Worm (Caenorhabditis elegans): ENCODE data around the gene ntl-2.

ce11 chrII:4344317-4344716, 31.9 kb downstream of the ntl-2 start:
- TF ChIP-seq php-3 (GFP tag; IDR thresholded peaks at IDR 0.05), result no peak
- no peak for TF ChIP-seq nhr-11 (tag; optimal IDR thresholded peaks at IDR 0.05)
- no peak for TF ChIP-seq hif-1 (tag; optimal IDR thresholded peaks at IDR 0.05)
- no peak for TF ChIP-seq unc-39 (tag; optimal IDR thresholded peaks at IDR 0.05)
- no peak for TF ChIP-seq nhr-48 (tag; optimal IDR thresholded peaks at IDR 0.05)
- TF ChIP-seq dpl-1 (GFP tag; optimal IDR thresholded peaks at IDR 0.05), result no peak
- no peak for TF ChIP-seq lsy-2 (tag; optimal IDR thresholded peaks at IDR 0.05)
- TF ChIP-seq ztf-11 (tag; optimal IDR thresholded peaks at IDR 0.05), result no peak
- no peak for TF ChIP-seq R02D3.7 (tag; optimal IDR thresholded peaks at IDR 0.05)
- TF ChIP-seq dmd-8 (GFP tag; IDR thresholded peaks at IDR 0.05), result no peak
- TF ChIP-seq mdl-1 (tag; optimal IDR thresholded peaks at IDR 0.05), result no peak
